Worm (Caenorhabditis elegans) whole organism, L2 larva: ENCODE measurements around the gene F08D12.7.

Source experiments
- F13H6.1 ChIP-seq: sonication (generic microtip); optimal IDR thresholded peaks from 2 replicates; lab custom pipeline; 2016; ENCODE audit warnings: missing genetic modification characterization, missing compliant biosample characterization
- ama-1 ChIP-seq: fragments of 150-350 bp; optimal IDR thresholded peaks from 2 replicates; lab custom pipeline; 2018; ENCODE audit warnings: inconsistent platforms
- blmp-1 ChIP-seq: sonication (generic microtip); optimal IDR thresholded peaks from 2 replicates; lab custom pipeline; 2017; ENCODE audit warnings: missing genetic modification characterization, mild to moderate bottlenecking, missing compliant biosample characterization, antibody characterized with exemption, moderate library complexity; ENCODE audit not compliant: insufficient read depth
- elt-3 ChIP-seq: sonication (generic microtip); optimal IDR thresholded peaks from 2 replicates; lab custom pipeline; 2017; ENCODE audit warnings: missing biosample characterization, missing genetic modification characterization
- fos-1 ChIP-seq: fragments of 150-350 bp; optimal IDR thresholded peaks from 2 replicates; lab custom pipeline; 2014; ENCODE audit warnings: missing biosample characterization, missing genetic modification characterization
- lin-11 ChIP-seq: fragments of 150-350 bp; sonication (generic microtip); optimal IDR thresholded peaks from 2 replicates; lab custom pipeline; 2014; ENCODE audit warnings: missing biosample characterization, missing genetic modification characterization, inconsistent platforms, mixed read lengths
- lin-13 ChIP-seq: fragments of 150-350 bp; optimal IDR thresholded peaks from 2 replicates; lab custom pipeline; 2014; ENCODE audit warnings: missing biosample characterization, missing genetic modification reagents, missing genetic modification characterization
- lin-39 ChIP-seq: fragments of 150-350 bp; optimal IDR thresholded peaks from 2 replicates; lab custom pipeline; 2014; ENCODE audit warnings: missing biosample characterization, missing genetic modification reagents, missing genetic modification characterization
- nhr-129 ChIP-seq: fragments of 150-350 bp; optimal IDR thresholded peaks from 2 replicates; lab custom pipeline; 2014; ENCODE audit warnings: missing biosample characterization, missing genetic modification characterization
- nhr-6 ChIP-seq: fragments of 150-350 bp; optimal IDR thresholded peaks from 2 replicates; lab custom pipeline; 2014; ENCODE audit warnings: missing biosample characterization, missing genetic modification characterization
- snpc-4 ChIP-seq: fragments of 150-350 bp; optimal IDR thresholded peaks from 2 replicates; lab custom pipeline; 2014; ENCODE audit warnings: missing biosample characterization, missing genetic modification characterization
- unc-39 ChIP-seq: fragments of 150-350 bp; optimal IDR thresholded peaks from 2 replicates; lab custom pipeline; 2014; ENCODE audit warnings: missing biosample characterization, missing genetic modification characterization
- unc-62 ChIP-seq: fragments of 150-350 bp; optimal IDR thresholded peaks from 2 replicates; lab custom pipeline; 2014; ENCODE audit warnings: missing biosample characterization, missing genetic modification reagents, missing genetic modification characterization

ce11 chrII:2807674-2808206 lies 38.8 kb upstream of the F08D12.7 start, which contains the start of gene K12H6.12:
- TF ChIP-seq unc-39 (tag; lab: Kevin White, UChicago): no peak
- peak; percentile 0 for TF ChIP-seq F13H6.1 (tag; lab: Kevin White, UChicago)
- TF ChIP-seq ama-1 (lab: Kevin White, UChicago): no peak
- TF ChIP-seq fos-1 (tag; lab: Kevin White, UChicago): no peak
- TF ChIP-seq nhr-6 (tag; lab: Kevin White, UChicago): no peak
- no peak for TF ChIP-seq blmp-1 (tag; lab: Kevin White, UChicago)
- no peak for TF ChIP-seq elt-3 (tag; lab: Kevin White, UChicago)
- TF ChIP-seq nhr-129: no peak
- no peak for TF ChIP-seq lin-13
- TF ChIP-seq unc-62 (GFP tag; lab: Kevin White, UChicago): no peak
- TF ChIP-seq snpc-4: no peak
- TF ChIP-seq lin-11 (tag; lab: Kevin White, UChicago): no peak
- no peak for TF ChIP-seq lin-39 (tag; lab: Kevin White, UChicago)
